Fruit fly (Drosophila melanogaster) Kc167 (cell line): ENCODE measurements around the gene CG14050.

Experiments used
- Sin3A ChIP-seq: fragments of >200 bp; optimal IDR thresholded peaks from 2 replicates; lab custom pipeline; 2018; ENCODE audit warnings: missing external identifiers
- psq ChIP-seq: fragments of >200 bp; optimal IDR thresholded peaks from 2 replicates; lab custom pipeline; 2017; ENCODE audit warnings: missing external identifiers

DNA sequence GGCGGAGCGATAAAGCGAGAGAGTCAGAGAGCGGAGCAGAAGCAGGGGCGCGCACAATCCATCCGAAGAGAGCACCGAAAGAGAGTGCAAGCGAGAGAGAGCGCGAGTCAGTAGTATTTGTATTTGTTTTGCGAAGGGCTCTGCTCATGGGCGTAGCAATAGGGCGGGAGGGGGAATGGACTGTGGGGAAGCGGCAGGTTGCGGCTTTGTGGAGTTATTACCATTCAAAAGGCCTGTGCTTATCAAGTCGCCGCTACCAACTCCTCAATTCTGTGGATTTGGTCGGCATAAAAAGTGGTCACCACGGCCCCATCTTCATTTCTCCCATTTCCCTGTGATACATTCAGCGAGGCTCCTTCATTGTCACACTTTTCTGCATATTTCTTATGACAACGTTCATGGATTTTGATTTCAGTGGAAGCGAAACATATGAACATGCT, 24.9 kb downstream of the CG14050 start:
- no peak for TF ChIP-seq Sin3A (lab: Kevin White, UChicago)
- no peak for TF ChIP-seq psq (lab: Kevin White, UChicago)
